Worm (Caenorhabditis elegans) whole organism, early embryonic: ENCODE measurements around the gene F43E2.1.

ENCODE experiments used
- B0310.2 ChIP-seq: sonication (generic microtip); optimal IDR thresholded peaks from 2 replicates; lab custom pipeline; 2016; ENCODE audit warnings: mild to moderate bottlenecking, missing genetic modification characterization, missing compliant biosample characterization
- F13C5.2 ChIP-seq: sonication (generic microtip); optimal IDR thresholded peaks from 2 replicates; lab custom pipeline; 2017; ENCODE audit warnings: mild to moderate bottlenecking, missing genetic modification characterization, inconsistent platforms, missing compliant biosample characterization
- aly-1 ChIP-seq: sonication (generic microtip); optimal IDR thresholded peaks from 2 replicates; lab custom pipeline; 2016; ENCODE audit warnings: missing genetic modification characterization, missing compliant biosample characterization
- ama-1 ChIP-seq: fragments of 150-350 bp; optimal IDR thresholded peaks from 2 replicates; lab custom pipeline; 2014
- ceh-13 ChIP-seq: fragments of 200-800 bp; sonication (Bioruptor generic); optimal IDR thresholded peaks from 2 replicates; lab custom pipeline; 2018; ENCODE audit warnings: mild to moderate bottlenecking, missing genetic modification characterization, missing compliant biosample characterization
- ceh-36 ChIP-seq: sonication (generic microtip); optimal IDR thresholded peaks from 2 replicates; lab custom pipeline; 2016; ENCODE audit warnings: missing genetic modification characterization, inconsistent platforms, missing compliant biosample characterization
- ets-7 ChIP-seq: sonication (generic microtip); optimal IDR thresholded peaks from 2 replicates; lab custom pipeline; 2016; ENCODE audit warnings: missing genotype, missing genetic modification characterization, missing compliant biosample characterization
- flt-1 ChIP-seq: fragments of 200-800 bp; sonication (Bioruptor generic); IDR thresholded peaks from 2 replicates; pipeline ENCODE4 v1.3.6; 2022; ENCODE audit warnings: missing genetic modification characterization, missing compliant biosample characterization
- hmbx-1 ChIP-seq: sonication (generic microtip); optimal IDR thresholded peaks from 2 replicates; lab custom pipeline; 2016; ENCODE audit warnings: mild to moderate bottlenecking, missing genetic modification characterization, missing compliant biosample characterization
- hmg-4 ChIP-seq: fragments of 200-800 bp; sonication (Bioruptor generic); optimal IDR thresholded peaks from 2 replicates; lab custom pipeline; 2018; ENCODE audit warnings: mild to moderate bottlenecking, missing genetic modification characterization, missing compliant biosample characterization
- hnd-1 ChIP-seq: sonication (generic microtip); optimal IDR thresholded peaks from 2 replicates; lab custom pipeline; 2016; ENCODE audit warnings: missing genetic modification characterization, missing compliant biosample characterization
- pes-1 ChIP-seq: fragments of 200-800 bp; sonication (Bioruptor generic); IDR thresholded peaks from 2 replicates; pipeline ENCODE4 v1.3.6; 2022; ENCODE audit warnings: missing genetic modification reagents, missing genetic modification characterization, missing compliant biosample characterization
- scrt-1 ChIP-seq: fragments of 200-800 bp; sonication (Bioruptor generic); IDR thresholded peaks from 2 replicates; pipeline ENCODE4 v1.3.6; 2022; ENCODE audit warnings: missing genetic modification characterization, missing compliant biosample characterization
- sea-1 ChIP-seq: fragments of 200-800 bp; sonication (Bioruptor generic); conservative IDR thresholded peaks from 2 replicates; pipeline ENCODE4 v1.3.6; 2022; ENCODE audit warnings: missing genetic modification characterization, missing compliant biosample characterization
- tbx-11 ChIP-seq: fragments of 200-800 bp; sonication (Bioruptor generic); IDR thresholded peaks from 2 replicates; pipeline ENCODE4 v1.3.6; 2022; ENCODE audit warnings: missing genetic modification characterization, missing compliant biosample characterization
- tbx-37 ChIP-seq: fragments of 200-800 bp; sonication (Bioruptor generic); conservative IDR thresholded peaks from 2 replicates; pipeline ENCODE4 v1.3.6; 2022; ENCODE audit warnings: missing genetic modification reagents, missing genetic modification characterization, missing compliant biosample characterization
- tra-4 ChIP-seq: sonication (generic microtip); optimal IDR thresholded peaks from 2 replicates; lab custom pipeline; 2017; ENCODE audit warnings: missing genetic modification characterization, missing compliant biosample characterization

F43E2.1 gene

DNA sequence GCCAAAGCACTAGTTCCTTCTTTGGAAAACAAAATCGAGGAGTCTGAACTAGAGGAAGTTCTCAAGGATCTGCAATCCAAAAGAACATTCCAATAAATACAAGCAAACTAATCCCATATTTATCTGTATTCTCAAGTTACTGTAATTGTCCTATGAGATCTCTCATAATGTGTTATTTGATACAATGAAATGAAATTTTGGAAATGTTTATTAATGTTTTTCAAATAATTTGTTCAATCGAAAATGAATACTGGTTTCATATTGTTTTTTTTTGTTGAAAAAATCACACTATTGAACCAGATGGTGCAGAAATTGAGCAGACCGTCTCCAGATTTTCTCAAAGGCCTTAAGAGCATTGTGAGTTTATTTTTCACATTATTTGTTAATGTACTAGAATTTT lies at the start of gene F43E2.1:
TSS of gene F43E2.1 (plus strand) at position 301 of the 400 bp plus-strand sequence.
- TF ChIP-seq sea-1 (GFP tag; lab: Robert Waterston, UW) (no peak), B0310.2 (tag; lab: Kevin White, UChicago) (no peak), ceh-13 (GFP tag; lab: Kevin White, UChicago) (no peak), aly-1 (tag; lab: Kevin White, UChicago) (no peak), ama-1 (lab: Kevin White, UChicago) (no peak), flt-1 (no peak), tra-4 (tag; lab: Kevin White, UChicago) (no peak), pes-1 (GFP tag; lab: Robert Waterston, UW) (no peak), ceh-36 (tag; lab: Kevin White, UChicago) (no peak), tbx-11 (GFP tag; lab: Robert Waterston, UW) (no peak), hnd-1 (tag; lab: Kevin White, UChicago) (no peak)

DNA sequence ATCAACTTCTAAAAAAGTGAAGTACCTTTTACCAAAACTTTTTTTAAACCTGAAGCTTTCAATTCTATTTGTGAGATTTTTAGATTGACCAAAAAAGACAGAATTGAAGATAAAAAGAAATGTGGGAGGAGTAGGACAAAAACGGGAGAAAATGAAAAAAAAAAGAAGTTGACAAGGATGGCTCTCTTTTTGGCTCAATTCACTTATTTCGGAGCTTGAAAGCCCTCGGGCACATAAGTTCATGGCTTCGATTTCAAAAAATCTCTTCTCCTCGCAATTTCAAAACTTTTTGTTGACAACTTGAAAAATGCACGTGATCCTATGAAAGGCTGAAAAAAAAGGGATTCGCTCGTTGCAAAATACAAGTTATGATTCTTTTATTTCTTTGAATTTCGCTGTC lies 48.9 kb upstream of the F43E2.1 start:
- TF ChIP-seq hnd-1 (tag; lab: Kevin White, UChicago) = no peak
- no peak for TF ChIP-seq ets-7 (tag; lab: Kevin White, UChicago)
- TF ChIP-seq sea-1 (GFP tag; lab: Robert Waterston, UW) = no peak
- no peak for TF ChIP-seq hmbx-1 (tag; lab: Kevin White, UChicago)
- TF ChIP-seq ceh-13 (GFP tag; lab: Kevin White, UChicago) = no peak
- TF ChIP-seq F13C5.2 (tag; lab: Kevin White, UChicago) = no peak
- no peak for TF ChIP-seq tra-4 (tag; lab: Kevin White, UChicago)
- TF ChIP-seq aly-1 (tag; lab: Kevin White, UChicago) = no peak
- TF ChIP-seq tbx-37 (GFP tag; lab: Robert Waterston, UW) = no peak
- TF ChIP-seq flt-1 = no peak
- no peak for TF ChIP-seq tbx-11 (GFP tag; lab: Robert Waterston, UW)
- no peak for TF ChIP-seq hmg-4 (GFP tag; lab: Kevin White, UChicago)
- TF ChIP-seq B0310.2 (tag; lab: Kevin White, UChicago) = no peak
- TF ChIP-seq ceh-36 (tag; lab: Kevin White, UChicago) = no peak
- TF ChIP-seq ama-1 (lab: Kevin White, UChicago) = no peak
- TF ChIP-seq pes-1 (GFP tag; lab: Robert Waterston, UW) = no peak
- TF ChIP-seq scrt-1 (GFP tag; lab: Robert Waterston, UW) = no peak

DNA sequence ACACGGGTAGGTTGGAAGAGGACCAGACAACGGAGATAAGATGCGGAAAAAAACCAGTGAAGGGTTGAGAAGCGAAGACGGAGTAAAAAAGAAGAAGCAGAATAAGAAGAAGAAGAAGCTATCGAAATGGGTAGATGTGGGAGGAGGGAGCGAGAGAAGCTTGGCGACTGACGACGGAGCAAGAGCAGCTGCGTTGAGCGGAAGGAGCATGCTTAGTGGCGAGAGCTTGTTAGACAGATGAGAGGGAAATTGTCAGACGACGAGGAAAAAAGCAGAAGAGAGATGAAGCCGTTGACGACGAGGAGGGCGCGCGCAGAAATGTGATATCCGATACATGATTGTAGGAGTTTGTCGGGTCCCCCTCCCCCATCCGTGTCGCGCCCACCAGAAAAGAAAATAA lies 48.1 kb upstream of the F43E2.1 start:
- no peak for TF ChIP-seq tra-4 (tag; lab: Kevin White, UChicago)
- no peak for TF ChIP-seq hmg-4 (GFP tag; lab: Kevin White, UChicago)
- TF ChIP-seq B0310.2 (tag; lab: Kevin White, UChicago) = no peak
- no peak for TF ChIP-seq ets-7 (tag; lab: Kevin White, UChicago)
- TF ChIP-seq F13C5.2 (tag; lab: Kevin White, UChicago) = no peak
- no peak for TF ChIP-seq ceh-13 (GFP tag; lab: Kevin White, UChicago)
- no peak for TF ChIP-seq scrt-1 (GFP tag; lab: Robert Waterston, UW)
- no peak for TF ChIP-seq flt-1
- TF ChIP-seq ceh-36 (tag; lab: Kevin White, UChicago) = no peak
- TF ChIP-seq pes-1 (GFP tag; lab: Robert Waterston, UW) = no peak

DNA sequence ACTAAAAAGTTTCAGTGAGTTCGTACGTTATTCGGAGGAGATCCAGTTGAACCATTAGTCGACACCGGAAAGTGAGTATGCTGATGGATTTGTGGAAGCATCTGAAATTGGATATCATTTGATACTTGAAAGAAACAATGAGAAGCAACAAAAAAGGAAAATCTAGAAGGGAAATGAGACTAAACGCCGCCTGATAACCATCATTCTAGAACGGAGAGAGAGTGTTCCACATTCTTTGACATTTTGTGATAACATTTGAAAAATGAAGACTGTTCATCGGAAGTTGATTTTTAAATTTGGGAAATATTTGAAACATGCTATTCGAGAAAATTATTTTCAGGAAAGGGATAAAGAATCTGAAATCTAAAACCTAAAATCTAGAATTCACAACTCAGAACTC lies 43.9 kb upstream of the F43E2.1 start, which contains the start of gene npax-1:
TSS of gene npax-1 (minus strand) at position 101 of the 400 bp plus-strand sequence.
- TF ChIP-seq tra-4 (tag; lab: Kevin White, UChicago) = no peak
- no peak for TF ChIP-seq ets-7 (tag; lab: Kevin White, UChicago)
- TF ChIP-seq B0310.2 (tag; lab: Kevin White, UChicago) = no peak
- TF ChIP-seq tbx-11 (GFP tag; lab: Robert Waterston, UW) = no peak
- no peak for TF ChIP-seq sea-1 (GFP tag; lab: Robert Waterston, UW)
- TF ChIP-seq ceh-13 (GFP tag; lab: Kevin White, UChicago) = no peak
- TF ChIP-seq tbx-37 (GFP tag; lab: Robert Waterston, UW) = no peak
- no peak for TF ChIP-seq aly-1 (tag; lab: Kevin White, UChicago)
- no peak for TF ChIP-seq hmg-4 (GFP tag; lab: Kevin White, UChicago)
- no peak for TF ChIP-seq hmbx-1 (tag; lab: Kevin White, UChicago)
- no peak for TF ChIP-seq F13C5.2 (tag; lab: Kevin White, UChicago)
- no peak for TF ChIP-seq hnd-1 (tag; lab: Kevin White, UChicago)
- TF ChIP-seq pes-1 (GFP tag; lab: Robert Waterston, UW) = no peak
- no peak for TF ChIP-seq ama-1 (lab: Kevin White, UChicago)
- TF ChIP-seq ceh-36 (tag; lab: Kevin White, UChicago) = no peak
- no peak for TF ChIP-seq flt-1
- no peak for TF ChIP-seq scrt-1 (GFP tag; lab: Robert Waterston, UW)

DNA sequence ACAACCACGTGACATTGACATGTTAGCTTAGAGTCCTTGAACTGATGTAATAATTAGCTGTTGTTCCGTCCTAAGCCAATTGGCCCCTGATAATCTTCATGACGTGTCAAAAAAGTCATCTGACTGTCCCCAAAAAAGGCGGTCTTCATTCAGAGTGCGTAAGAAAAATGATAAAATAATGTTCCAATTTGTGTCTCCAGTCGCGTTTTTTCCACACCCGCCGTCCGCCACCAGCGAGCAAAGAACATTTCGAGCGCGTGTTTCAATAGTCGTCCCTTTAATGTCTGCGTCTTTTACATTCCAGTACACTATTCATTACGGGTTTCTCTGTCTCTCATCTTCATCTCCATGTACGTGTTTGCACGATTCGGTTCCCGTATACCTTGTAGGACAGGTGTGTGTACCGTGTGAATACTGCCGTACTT lies 37.6 kb upstream of the F43E2.1 start:
- TF ChIP-seq ceh-13 (GFP tag; lab: Kevin White, UChicago) (no peak), tbx-11 (GFP tag; lab: Robert Waterston, UW) (no peak), ama-1 (lab: Kevin White, UChicago) (no peak), ceh-36 (tag; lab: Kevin White, UChicago) (no peak), aly-1 (tag; lab: Kevin White, UChicago) (no peak), pes-1 (GFP tag; lab: Robert Waterston, UW) (no peak), hmbx-1 (tag; lab: Kevin White, UChicago) (no peak), B0310.2 (tag; lab: Kevin White, UChicago) (no peak), tbx-37 (GFP tag; lab: Robert Waterston, UW) (no peak), sea-1 (GFP tag; lab: Robert Waterston, UW) (no peak), ets-7 (tag; lab: Kevin White, UChicago) (no peak), F13C5.2 (tag; lab: Kevin White, UChicago) (no peak)

DNA sequence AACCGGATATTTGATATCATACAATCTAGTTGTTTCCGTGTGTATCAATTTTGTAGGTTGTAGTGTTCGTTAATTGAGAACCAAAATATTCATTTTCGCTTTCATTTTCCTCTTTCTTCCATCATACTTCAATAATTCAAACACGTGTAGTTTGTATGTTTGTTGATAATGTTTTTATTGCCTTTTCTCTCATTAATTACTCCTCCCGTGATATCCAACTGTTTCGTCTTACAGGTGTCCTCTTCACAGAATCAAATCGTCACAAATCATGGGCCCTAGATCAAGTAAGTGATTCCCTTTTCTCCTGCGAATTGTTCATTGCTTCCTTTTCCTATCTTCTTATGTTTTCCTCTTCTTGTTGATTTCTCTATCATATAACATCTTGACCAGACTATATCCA lies 36.1 kb upstream of the F43E2.1 start, which contains the start of gene nhr-21:
TSS of gene nhr-21 (plus strand) at position 235 of the 400 bp plus-strand sequence.
- TF ChIP-seq scrt-1 (GFP tag; lab: Robert Waterston, UW) = no peak
- TF ChIP-seq F13C5.2 (tag; lab: Kevin White, UChicago) = no peak
- no peak for TF ChIP-seq aly-1 (tag; lab: Kevin White, UChicago)
- TF ChIP-seq ceh-13 (GFP tag; lab: Kevin White, UChicago) = no peak
- no peak for TF ChIP-seq hmbx-1 (tag; lab: Kevin White, UChicago)
